Fruit fly (Drosophila melanogaster): ENCODE results near the gene Btk.

Gene Btk

DNA sequence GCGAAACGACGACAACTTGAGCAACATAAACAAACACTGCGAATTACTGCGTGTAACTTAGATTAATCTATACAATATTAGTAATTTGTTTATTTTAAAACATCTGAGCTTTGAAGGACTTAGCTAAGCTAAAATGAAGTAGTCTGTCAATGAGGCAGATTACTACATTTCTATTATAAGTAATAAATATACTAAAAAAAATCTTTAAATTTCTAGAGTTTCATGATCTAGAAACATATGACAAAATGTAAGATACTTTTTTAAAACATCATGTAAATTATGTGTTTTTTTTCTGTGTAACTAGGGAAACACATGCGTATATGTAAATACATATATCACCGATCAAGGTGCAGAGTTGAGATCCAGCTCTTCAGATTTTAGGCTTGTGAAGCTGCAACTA is 34.7 kb downstream of the Btk start (continued):
- TF ChIP-seq CG11560 (tag; IDR thresholded peaks at IDR 0.05), result no peak
- no peak for TF ChIP-seq btn (GFP tag; optimal IDR thresholded peaks at IDR 0.05)
- TF ChIP-seq CG11695 (GFP tag; IDR thresholded peaks at IDR 0.05), result peak; percentile 77; the same call in 2 of the 3 replicates
- no peak for TF ChIP-seq pnt (GFP tag; optimal IDR thresholded peaks at IDR 0.05)
- no peak for TF ChIP-seq NC2α (GFP tag; optimal IDR thresholded peaks at IDR 0.05)
- no peak for TF ChIP-seq CG8089 (GFP tag; optimal IDR thresholded peaks at IDR 0.05)
- TF ChIP-seq E2f2 (GFP tag; IDR thresholded peaks at IDR 0.05), result peak; percentile 19; the same call in 1 of the 2 replicates
- TF ChIP-seq lov (optimal IDR thresholded peaks at IDR 0.05), result no peak
- TF ChIP-seq lov (GFP tag; IDR thresholded peaks at IDR 0.05), result no peak
- no peak for TF ChIP-seq CG11093 (GFP tag; IDR thresholded peaks at IDR 0.05)
- no peak; the same call in 1 of the 2 replicates for TF ChIP-seq Dip2 (GFP tag; IDR thresholded peaks at IDR 0.05)
- TF ChIP-seq Antp (GFP tag; optimal IDR thresholded peaks at IDR 0.05), result no peak
- no peak for TF ChIP-seq ERR (GFP tag; optimal IDR thresholded peaks at IDR 0.05)
- TF ChIP-seq eyg (GFP tag; optimal IDR thresholded peaks at IDR 0.05), result no peak
- no peak for TF ChIP-seq CkIIα-i1 (GFP tag; IDR thresholded peaks at IDR 0.05)
- peak; percentile 44 for TF ChIP-seq CG12219 (GFP tag; optimal IDR thresholded peaks at IDR 0.05)
- TF ChIP-seq PHDP (tag; optimal IDR thresholded peaks at IDR 0.05), result peak; percentile 73
- no peak for TF ChIP-seq Ets97D (GFP tag; optimal IDR thresholded peaks at IDR 0.05)
- TF ChIP-seq Sry-β (GFP tag; optimal IDR thresholded peaks at IDR 0.05), result no peak
- no peak for TF ChIP-seq CG1024 (GFP tag; IDR thresholded peaks at IDR 0.05)
- TF ChIP-seq CG5180 (GFP tag; optimal IDR thresholded peaks at IDR 0.05), result peak; percentile 40
- TF ChIP-seq CG12769 (tag; optimal IDR thresholded peaks at IDR 0.05), result no peak
- TF ChIP-seq Nf-YA (GFP tag; IDR thresholded peaks at IDR 0.05), result no peak
- TF ChIP-seq CG1602 (GFP tag; optimal IDR thresholded peaks at IDR 0.05), result peak; percentile 17
- peak in 1 of 3 experiments; percentile 29 for TF ChIP-seq lola (GFP tag; optimal IDR thresholded peaks at IDR 0.05)
- no peak for TF ChIP-seq dmrt11E (tag; optimal IDR thresholded peaks at IDR 0.05)
- TF ChIP-seq Six4 (GFP tag; optimal IDR thresholded peaks at IDR 0.05), result peak; percentile 30
- no peak for TF ChIP-seq en (GFP tag; optimal IDR thresholded peaks at IDR 0.05)
- no peak for TF ChIP-seq chn (GFP tag; optimal IDR thresholded peaks at IDR 0.05)
- TF ChIP-seq CG10274 (GFP tag; optimal IDR thresholded peaks at IDR 0.05), result no peak
- no peak for TF ChIP-seq CG11085 (GFP tag; IDR thresholded peaks at IDR 0.05)
- TF ChIP-seq Adf1 (GFP tag; IDR thresholded peaks at IDR 0.05), result no peak
- no peak for TF ChIP-seq CG13624 (GFP tag; optimal IDR thresholded peaks at IDR 0.05)
- peak; percentile 85 for TF ChIP-seq CG2678 (tag; optimal IDR thresholded peaks at IDR 0.05)
- no peak for TF ChIP-seq danr (GFP tag; IDR thresholded peaks at IDR 0.05)
- no peak for TF ChIP-seq BtbVII (GFP tag; optimal IDR thresholded peaks at IDR 0.05)
- TF ChIP-seq Lhr (GFP tag; optimal IDR thresholded peaks at IDR 0.05), result no peak
- peak; percentile 53 for TF ChIP-seq grau (tag; optimal IDR thresholded peaks at IDR 0.05)
- no peak for TF ChIP-seq cas (GFP tag; IDR thresholded peaks at IDR 0.05)
- peak; percentile 79 for TF ChIP-seq stc (GFP tag; IDR thresholded peaks at IDR 0.05)
- peak; percentile 36 for TF ChIP-seq CG8281 (tag; optimal IDR thresholded peaks at IDR 0.05)
- no peak for TF ChIP-seq psq (GFP tag; optimal IDR thresholded peaks at IDR 0.05)
- no peak for TF ChIP-seq CG7963 (GFP tag; IDR thresholded peaks at IDR 0.05; ENCODE audit: partially characterized antibody)
- peak; percentile 11 for TF ChIP-seq az2 (GFP tag; optimal IDR thresholded peaks at IDR 0.05)
- peak; percentile 80 for TF ChIP-seq Ets65A (GFP tag)
- TF ChIP-seq CG14667 (GFP tag; IDR thresholded peaks at IDR 0.05), result no peak
- TF ChIP-seq Blimp-1 (GFP tag; optimal IDR thresholded peaks at IDR 0.05), result peak; percentile 59
- TF ChIP-seq sc (optimal IDR thresholded peaks at IDR 0.05), result no peak
- TF ChIP-seq sc (GFP tag; optimal IDR thresholded peaks at IDR 0.05), result no peak
- TF ChIP-seq fd64A (GFP tag; optimal IDR thresholded peaks at IDR 0.05), result no peak
- no peak for TF ChIP-seq CG9876 (GFP tag; optimal IDR thresholded peaks at IDR 0.05)
- TF ChIP-seq Fer1 (GFP tag; optimal IDR thresholded peaks at IDR 0.05), result peak; percentile 62
- TF ChIP-seq CG1792 (GFP tag; optimal IDR thresholded peaks at IDR 0.05), result no peak

All from whole organism, embryonic.